Fruit fly (Drosophila melanogaster) whole organism, embryonic: ENCODE results near the gene bwa.

Experiments
- Ada2b ChIP-seq: fragments of 200-800 bp; sonication (Bioruptor generic); IDR thresholded peaks from 2 replicates; pipeline ENCODE4 v1.3.6; 2022; ENCODE audit warnings: missing biosample characterization, missing genetic modification characterization
- CG10267 ChIP-seq: fragments of 200-800 bp; sonication (Bioruptor generic); optimal IDR thresholded peaks from 2 replicates; lab custom pipeline; 2018; ENCODE audit warnings: missing biosample characterization, mild to moderate bottlenecking, missing genetic modification characterization, moderate library complexity
- CG11085 ChIP-seq: fragments of 200-800 bp; sonication (Bioruptor generic); IDR thresholded peaks from 2 replicates; pipeline ENCODE4 v1.3.6; 2022; ENCODE audit warnings: missing biosample characterization, missing genetic modification characterization
- CG13894 ChIP-seq: fragments of 200-800 bp; sonication (Bioruptor generic); optimal IDR thresholded peaks from 3 replicates; lab custom pipeline; 2018; ENCODE audit warnings: missing biosample characterization, mild to moderate bottlenecking, missing genetic modification characterization, moderate library complexity
- CG14014 ChIP-seq: fragments of 200-800 bp; sonication (Bioruptor generic); IDR thresholded peaks from 2 replicates; pipeline ENCODE4 v1.3.6; 2022; ENCODE audit warnings: missing biosample characterization, missing genetic modification characterization
- CG17612 ChIP-seq: fragments of 200-800 bp; sonication (Bioruptor generic); IDR thresholded peaks from 2 replicates; pipeline ENCODE4 v1.3.6; 2022; ENCODE audit warnings: missing biosample characterization, missing genetic modification characterization
- CG30431 ChIP-seq: fragments of 200-800 bp; sonication (Bioruptor generic); optimal IDR thresholded peaks from 2 replicates; lab custom pipeline; 2017; ENCODE audit warnings: missing biosample characterization, missing genetic modification characterization
- CG33213 ChIP-seq: fragments of 200-800 bp; sonication (Bioruptor generic); optimal IDR thresholded peaks from 3 replicates; lab custom pipeline; 2016; ENCODE audit warnings: missing biosample characterization, missing genetic modification characterization
- CG3995 ChIP-seq: fragments of 200-800 bp; sonication (Bioruptor generic); optimal IDR thresholded peaks from 3 replicates; lab custom pipeline; 2016; ENCODE audit warnings: missing biosample characterization, missing genetic modification characterization
- CG42726 ChIP-seq: fragments of 200-800 bp; sonication (Bioruptor generic); IDR thresholded peaks from 2 replicates; pipeline ENCODE4 v1.3.6; 2022; ENCODE audit warnings: missing biosample characterization, missing genetic modification characterization; ENCODE audit not compliant: partially characterized antibody
- CG4282 ChIP-seq: fragments of 200-800 bp; sonication (Bioruptor generic); optimal IDR thresholded peaks from 2 replicates; lab custom pipeline; 2016; ENCODE audit warnings: missing biosample characterization, missing genetic modification characterization
- CG4360 ChIP-seq: fragments of 200-800 bp; sonication (Bioruptor generic); IDR thresholded peaks from 2 replicates; pipeline ENCODE4 v1.3.6; 2022; ENCODE audit warnings: missing biosample characterization, missing genetic modification characterization
- CG6254 ChIP-seq: fragments of 200-800 bp; sonication (Bioruptor generic); optimal IDR thresholded peaks from 3 replicates; lab custom pipeline; 2017; ENCODE audit warnings: mild to moderate bottlenecking, missing biosample characterization, missing genetic modification reagents, missing genetic modification characterization
- CG9797 ChIP-seq: fragments of 200-800 bp; sonication (Bioruptor generic); optimal IDR thresholded peaks from 3 replicates; lab custom pipeline; 2018; ENCODE audit warnings: missing biosample characterization, mild to moderate bottlenecking, missing genetic modification characterization
- Dbx ChIP-seq: fragments of 200-800 bp; sonication (Bioruptor generic); IDR thresholded peaks from 3 replicates; pipeline ENCODE4 v1.3.6; 2022; ENCODE audit warnings: missing biosample characterization, missing genetic modification characterization
- Dek ChIP-seq: fragments of 200-800 bp; sonication (Bioruptor generic); optimal IDR thresholded peaks from 3 replicates; lab custom pipeline; 2019; ENCODE audit warnings: missing biosample characterization, mild to moderate bottlenecking, missing genetic modification characterization, moderate library complexity
- Drgx ChIP-seq: fragments of 200-800 bp; sonication (Bioruptor generic); IDR thresholded peaks from 2 replicates; pipeline ENCODE4 v1.3.6; 2022; ENCODE audit warnings: missing biosample characterization, missing genetic modification characterization
- Ets65A ChIP-seq: fragments of 200-800 bp; sonication (Bioruptor generic); peaks from one replicate; lab custom pipeline; 2016; ENCODE audit warnings: missing biosample characterization, missing genetic modification characterization
- Hand ChIP-seq: fragments of 200-800 bp; sonication (Bioruptor generic); optimal IDR thresholded peaks from 2 replicates; lab custom pipeline; 2017; ENCODE audit warnings: mild to moderate bottlenecking, missing biosample characterization, missing genetic modification reagents, missing genetic modification characterization
- Med ChIP-seq: fragments of 200-800 bp; sonication (Bioruptor generic); peaks from one replicate; lab custom pipeline; 2016; ENCODE audit warnings: missing biosample characterization, missing genetic modification characterization, mild to moderate bottlenecking, inconsistent platforms, moderate library complexity
- Meics ChIP-seq: fragments of 200-800 bp; sonication (Bioruptor generic); optimal IDR thresholded peaks from 2 replicates; lab custom pipeline; 2017; ENCODE audit warnings: missing biosample characterization, mild to moderate bottlenecking, missing genetic modification characterization
- Optix ChIP-seq: fragments of 200-800 bp; sonication (Bioruptor generic); IDR thresholded peaks from 3 replicates; pipeline ENCODE4 v1.3.6; 2022; ENCODE audit warnings: missing biosample characterization, missing genetic modification characterization
- Ravus ChIP-seq: fragments of 200-800 bp; sonication (Bioruptor generic); IDR thresholded peaks from 2 replicates; pipeline ENCODE4 v1.3.6; 2022; ENCODE audit warnings: missing biosample characterization, missing genetic modification characterization
- Sry-δ ChIP-seq: fragments of 200-800 bp; sonication (Bioruptor generic); optimal IDR thresholded peaks from 2 replicates; lab custom pipeline; 2016; ENCODE audit warnings: missing biosample characterization, missing genetic modification characterization
- ato ChIP-seq: fragments of 200-800 bp; sonication (Bioruptor generic); IDR thresholded peaks from 2 replicates; pipeline ENCODE4 v1.3.6; 2022; ENCODE audit warnings: missing biosample characterization, missing genetic modification characterization; ENCODE audit not compliant: partially characterized antibody
- bowl ChIP-seq: fragments of 200-800 bp; sonication (Bioruptor generic); IDR thresholded peaks from 2 replicates; pipeline ENCODE4 v1.3.6; 2022; ENCODE audit warnings: missing biosample characterization, missing genetic modification characterization
- btn ChIP-seq: fragments of 200-800 bp; sonication (Bioruptor generic); optimal IDR thresholded peaks from 2 replicates; lab custom pipeline; 2016; ENCODE audit warnings: missing biosample characterization, missing genetic modification characterization
- chinmo ChIP-seq: fragments of 200-800 bp; sonication (Bioruptor generic); IDR thresholded peaks from 4 replicates; pipeline ENCODE4 v1.3.6; 2022; ENCODE audit warnings: missing biosample characterization, missing genetic modification characterization; ENCODE audit not compliant: partially characterized antibody
- chn ChIP-seq: fragments of 200-800 bp; sonication (Bioruptor generic); optimal IDR thresholded peaks from 2 replicates; lab custom pipeline; 2016; ENCODE audit warnings: missing biosample characterization, missing genetic modification characterization
- dmrt99B ChIP-seq: fragments of 200-800 bp; sonication (Bioruptor generic); optimal IDR thresholded peaks from 2 replicates; lab custom pipeline; 2018; ENCODE audit warnings: missing biosample characterization, mild to moderate bottlenecking, missing genetic modification characterization, moderate library complexity
- emc ChIP-seq: fragments of 200-800 bp; sonication (Bioruptor generic); optimal IDR thresholded peaks from 2 replicates; lab custom pipeline; 2016; ENCODE audit warnings: missing biosample characterization, missing genetic modification characterization
- exex ChIP-seq: fragments of 200-800 bp; sonication (Bioruptor generic); optimal IDR thresholded peaks from 4 replicates; lab custom pipeline; 2018; ENCODE audit warnings: missing biosample characterization, mild to moderate bottlenecking, missing genetic modification characterization, moderate library complexity
- gfzf ChIP-seq: fragments of 200-800 bp; sonication (Bioruptor generic); optimal IDR thresholded peaks from 2 replicates; lab custom pipeline; 2016; ENCODE audit warnings: missing biosample characterization, mild to moderate bottlenecking, missing genetic modification characterization, moderate library complexity
- lab ChIP-seq: fragments of 200-800 bp; sonication (Bioruptor generic); optimal IDR thresholded peaks from 3 replicates; lab custom pipeline; 2017; ENCODE audit warnings: missing biosample characterization, missing genetic modification characterization, mild to moderate bottlenecking, moderate library complexity, missing genetic modification reagents
- lola ChIP-seq, 3 experiments: fragments of >200 bp in 2 of 3; fragments of 200-800 bp in 1 of 3; sonication (Bioruptor generic) in 1 of 3; optimal IDR thresholded peaks; 2 replicates each; lab custom pipeline; 2017 to 2019; ENCODE audit warnings: missing biosample characterization in 3 of 3, missing genetic modification characterization in 3 of 3, mild to moderate bottlenecking in 1 of 3, moderate library complexity in 1 of 3
- lov ChIP-seq, 2 experiments: fragments of 200-800 bp in 1 of 2; fragments of >200 bp in 1 of 2; sonication (Bioruptor generic) in 1 of 2; IDR thresholded peaks in 1 of 2; optimal IDR thresholded peaks in 1 of 2; 2 replicates in 1 of 2; 3 replicates in 1 of 2; pipeline versions ENCODE4 v1.3.6 to Lab custom; 2017 to 2022; ENCODE audit warnings: missing biosample characterization in 1 of 2, missing genetic modification characterization in 1 of 2
- luna ChIP-seq: fragments of 200-800 bp; sonication (Bioruptor generic); optimal IDR thresholded peaks from 2 replicates; lab custom pipeline; 2016; ENCODE audit warnings: missing biosample characterization, missing genetic modification characterization
- mam ChIP-seq: fragments of 200-800 bp; sonication (Bioruptor generic); optimal IDR thresholded peaks from 3 replicates; lab custom pipeline; 2016; ENCODE audit warnings: missing biosample characterization, missing genetic modification characterization
- oc ChIP-seq: fragments of 200-800 bp; sonication (Bioruptor generic); optimal IDR thresholded peaks from 2 replicates; lab custom pipeline; 2018; ENCODE audit warnings: missing biosample characterization, mild to moderate bottlenecking, missing genetic modification characterization, moderate library complexity
- prd ChIP-seq, 3 experiments: fragments of >200 bp in 2 of 3; fragments of 200-800 bp in 1 of 3; sonication (Bioruptor generic) in 1 of 3; optimal IDR thresholded peaks in 2 of 3; IDR thresholded peaks in 1 of 3; 2 replicates in 2 of 3; 3 replicates in 1 of 3; pipeline versions ENCODE4 v1.3.6 to Lab custom; 2017 to 2022; ENCODE audit warnings: missing biosample characterization in 1 of 3, missing genetic modification characterization in 1 of 3
- rib ChIP-seq: fragments of 200-800 bp; sonication (Bioruptor generic); IDR thresholded peaks from 2 replicates; pipeline ENCODE4 v1.3.6; 2022; ENCODE audit warnings: missing biosample characterization, missing genetic modification characterization
- sd ChIP-seq: fragments of 200-800 bp; sonication (Bioruptor generic); optimal IDR thresholded peaks from 3 replicates; lab custom pipeline; 2018; ENCODE audit warnings: missing biosample characterization, mild to moderate bottlenecking, missing genetic modification characterization, moderate library complexity
- tup ChIP-seq: fragments of 200-800 bp; sonication (Bioruptor generic); optimal IDR thresholded peaks from 2 replicates; lab custom pipeline; 2016; ENCODE audit warnings: missing biosample characterization, mild to moderate bottlenecking, missing genetic modification characterization, moderate library complexity
- vfl ChIP-seq: fragments of 200-800 bp; sonication (Bioruptor generic); optimal IDR thresholded peaks from 2 replicates; lab custom pipeline; 2016; ENCODE audit warnings: missing biosample characterization, missing genetic modification characterization
- zf30C ChIP-seq: fragments of 200-800 bp; sonication (Bioruptor generic); optimal IDR thresholded peaks from 3 replicates; lab custom pipeline; 2018; ENCODE audit warnings: missing biosample characterization, mild to moderate bottlenecking, missing genetic modification characterization

bwa gene

dm6 chr2L:20084068-20084651 is 18.0 kb downstream of the bwa start:
- no peak for TF ChIP-seq btn (GFP tag; lab: Kevin White, UChicago)
- TF ChIP-seq prd (optimal IDR thresholded peaks at IDR 0.05; lab: Kevin White, UChicago): no peak
- 0 out of 3 replicates have a peak, but pooled peaks have one; percentile 21 for TF ChIP-seq prd (GFP tag; IDR thresholded peaks at IDR 0.05; lab: Robert Waterston, UW)
- 0 out of 3 replicates have a peak, but pooled peaks have one; percentile 12 for TF ChIP-seq Dbx
- TF ChIP-seq CG3995 (GFP tag; lab: Kevin White, UChicago): peak; percentile 49
- no peak for TF ChIP-seq CG33213 (GFP tag; lab: Kevin White, UChicago)
- no peak for TF ChIP-seq ato (GFP tag; lab: Robert Waterston, UW)
- TF ChIP-seq CG14014 (GFP tag; lab: Robert Waterston, UW): 0 out of 2 replicates have a peak, but pooled peaks have one; percentile 7
- 0 out of 4 replicates have a peak, but pooled peaks have one; percentile 55 for TF ChIP-seq chinmo (GFP tag; lab: Robert Waterston, UW)
- TF ChIP-seq lab: peak; percentile 12
- TF ChIP-seq Meics (GFP tag; lab: Kevin White, UChicago): peak; percentile 66
- peak; percentile 59 for TF ChIP-seq CG6254 (GFP tag; lab: Kevin White, UChicago)
- TF ChIP-seq Optix (GFP tag; lab: Robert Waterston, UW): 0 out of 3 replicates have a peak, but pooled peaks have one; percentile 14
- peak; percentile 18 for TF ChIP-seq sd (tag; lab: Kevin White, UChicago)
- no peak for TF ChIP-seq Sry-δ (GFP tag; lab: Kevin White, UChicago)
- TF ChIP-seq Ada2b (GFP tag; lab: Robert Waterston, UW): peak; percentile 8; the same call in 1 of the 2 replicates
- TF ChIP-seq Ets65A (GFP tag; lab: Kevin White, UChicago): peak; percentile 84
- no peak for TF ChIP-seq chn (GFP tag; lab: Kevin White, UChicago)
- 0 out of 2 replicates have a peak, but pooled peaks have one; percentile 26 for TF ChIP-seq Drgx (GFP tag; lab: Robert Waterston, UW)
- no peak for TF ChIP-seq lov (optimal IDR thresholded peaks at IDR 0.05; lab: Kevin White, UChicago)
- TF ChIP-seq lov (GFP tag; IDR thresholded peaks at IDR 0.05; lab: Robert Waterston, UW): no peak
- TF ChIP-seq Med: peak; percentile 50

- TF ChIP-seq CG4282 (GFP tag; lab: Kevin White, UChicago): peak; percentile 84
- peak; percentile 95 for TF ChIP-seq tup (GFP tag; lab: Kevin White, UChicago)
- TF ChIP-seq CG10267 (tag; lab: Kevin White, UChicago): peak; percentile 93
- TF ChIP-seq Dek (tag; lab: Kevin White, UChicago): peak; percentile 96
- TF ChIP-seq Ravus (GFP tag; lab: Robert Waterston, UW): peak; percentile 78
- peak; percentile 63 for TF ChIP-seq CG9797
- peak; percentile 92 for TF ChIP-seq CG33213 (GFP tag; lab: Kevin White, UChicago)
- TF ChIP-seq zf30C (GFP tag; lab: Kevin White, UChicago): peak; percentile 35
- peak; percentile 91 for TF ChIP-seq CG30431
- peak; percentile 6 for TF ChIP-seq gfzf (GFP tag; lab: Kevin White, UChicago)
- TF ChIP-seq CG13894 (tag; lab: Kevin White, UChicago): peak; percentile 98
- TF ChIP-seq exex: peak; percentile 93
- peak; percentile 87 for TF ChIP-seq CG17612 (GFP tag; lab: Robert Waterston, UW)
- TF ChIP-seq oc: peak; percentile 94
- TF ChIP-seq CG4360 (GFP tag; lab: Robert Waterston, UW): peak; percentile 49; the same call in 1 of the 2 replicates
- peak; percentile 97 for TF ChIP-seq Hand
- TF ChIP-seq vfl (GFP tag; lab: Kevin White, UChicago): peak; percentile 93
- peak; percentile 53 for TF ChIP-seq luna (GFP tag; lab: Kevin White, UChicago)
- TF ChIP-seq dmrt99B (tag; lab: Kevin White, UChicago): peak; percentile 98
- peak; percentile 95 for TF ChIP-seq mam (GFP tag; lab: Kevin White, UChicago)
- peak in 1 of 3 experiments; percentile 95 for TF ChIP-seq lola (GFP tag; optimal IDR thresholded peaks at IDR 0.05; lab: Kevin White, UChicago)
- TF ChIP-seq CG11085 (GFP tag; lab: Robert Waterston, UW): peak; percentile 79
- TF ChIP-seq CG42726 (GFP tag; lab: Robert Waterston, UW): peak; percentile 43; the same call in 1 of the 2 replicates
- TF ChIP-seq emc (GFP tag; lab: Kevin White, UChicago): peak; percentile 71
- TF ChIP-seq rib (GFP tag; lab: Robert Waterston, UW): peak; percentile 98
- peak; percentile 88 for TF ChIP-seq bowl (GFP tag; lab: Robert Waterston, UW)
Observed at dm6 chr2L:20084785-20085555, 18.8 kb downstream of the bwa start, which contains the start of gene fok. Gene fok, minus strand, starts transcription at chr2L:20085070.
